Worm (Caenorhabditis elegans): ENCODE measurements around the gene K12H6.7.
"Not testable (repeated sequence)": the region's sequence is repeated elsewhere in the genome, so short reads cannot be mapped to it uniquely, and the experiment has no call there.

DNA sequence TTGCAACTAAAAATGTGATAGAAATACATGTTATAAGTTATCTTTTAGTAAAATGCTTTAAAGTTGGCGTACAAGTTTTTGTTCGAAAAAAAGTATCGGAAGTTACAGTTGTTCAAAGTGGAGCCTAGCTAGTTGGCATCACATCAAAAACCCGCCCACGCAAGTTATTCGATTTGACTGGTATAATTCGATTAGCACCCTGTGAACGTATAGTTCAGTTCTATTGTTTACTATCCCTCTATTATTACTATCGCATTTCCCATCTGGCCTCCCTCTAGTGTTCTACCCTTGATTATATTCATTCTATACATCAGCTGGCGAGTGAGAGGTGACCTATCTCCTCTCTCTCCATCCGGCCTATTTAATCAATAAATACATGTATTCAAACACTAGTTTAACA, 2.3 kb upstream of the K12H6.7 start, which contains the start of gene Y110A2AL.4:
- not testable (repeated sequence) for TF ChIP-seq ama-1 (optimal IDR thresholded peaks at IDR 0.05); sea-1 (GFP tag; conservative IDR thresholded peaks at IDR 0.05); flt-1 (GFP tag; IDR thresholded peaks at IDR 0.05); hmg-4 (GFP tag; optimal IDR thresholded peaks at IDR 0.05); aly-1 (tag; optimal IDR thresholded peaks at IDR 0.05); ets-7 (tag; optimal IDR thresholded peaks at IDR 0.05); scrt-1 (GFP tag; IDR thresholded peaks at IDR 0.05); B0310.2 (tag; optimal IDR thresholded peaks at IDR 0.05); hnd-1 (tag; optimal IDR thresholded peaks at IDR 0.05); ceh-13 (GFP tag; optimal IDR thresholded peaks at IDR 0.05); tra-4 (tag; optimal IDR thresholded peaks at IDR 0.05); pes-1 (GFP tag; IDR thresholded peaks at IDR 0.05); hmbx-1 (tag; optimal IDR thresholded peaks at IDR 0.05)
